Fruit fly (Drosophila melanogaster): ENCODE results near the gene ppk22.

ppk22 gene

dm6 chr3R:24813637-24814301, 45.8 kb downstream of the ppk22 start, which contains the start of the genes lili and CG34150:
Gene lili (minus strand): TSS chr3R:24814012.
Gene CG34150 (plus strand): TSS chr3R:24814262.
- TF ChIP-seq CG8301 (tag; optimal IDR thresholded peaks at IDR 0.05) (no peak), EcR (GFP tag; optimal IDR thresholded peaks at IDR 0.05) (peak; percentile 22), fd96Ca (GFP tag; IDR thresholded peaks at IDR 0.05) (no peak), CG8159 (tag; optimal IDR thresholded peaks at IDR 0.05) (no peak), rn (GFP tag; IDR thresholded peaks at IDR 0.05) (no peak), Pif1A (GFP tag; optimal IDR thresholded peaks at IDR 0.05) (no peak), Ets98B (GFP tag; IDR thresholded peaks at IDR 0.05) (peak; percentile 38; the same call in 1 of the 2 replicates), CG10348 (GFP tag; IDR thresholded peaks at IDR 0.05) (no peak), CG34367 (tag; optimal IDR thresholded peaks at IDR 0.05) (no peak), D1 (tag; optimal IDR thresholded peaks at IDR 0.05) (no peak), Snoo (tag; optimal IDR thresholded peaks at IDR 0.05) (peak; percentile 31), CG15710 (tag; optimal IDR thresholded peaks at IDR 0.05) (peak; percentile 60), gl (tag; optimal IDR thresholded peaks at IDR 0.05) (no peak), CG4496 (GFP tag; IDR thresholded peaks at IDR 0.05) (peak; percentile 79), Pif1B (GFP tag; optimal IDR thresholded peaks at IDR 0.05) (no peak), CG13204 (GFP tag; optimal IDR thresholded peaks at IDR 0.05) (no peak), CG9948 (tag; optimal IDR thresholded peaks at IDR 0.05) (peak; percentile 38), CG32121 (GFP tag; IDR thresholded peaks at IDR 0.05) (peak; percentile 28; the same call in 1 of the 2 replicates), CG12605 (GFP tag; IDR thresholded peaks at IDR 0.05) (peak; percentile 27), CG14655 (GFP tag; optimal IDR thresholded peaks at IDR 0.05) (no peak), CG17806 (tag; optimal IDR thresholded peaks at IDR 0.05) (peak; percentile 39)

- TF ChIP-seq CG13204 (GFP tag; optimal IDR thresholded peaks at IDR 0.05), result no peak
- TF ChIP-seq CG12605 (GFP tag; IDR thresholded peaks at IDR 0.05), result peak; percentile 64
- no peak for TF ChIP-seq CG8159 (tag; optimal IDR thresholded peaks at IDR 0.05)
- no peak for TF ChIP-seq Pif1A (GFP tag; optimal IDR thresholded peaks at IDR 0.05)
These were observed 46.5 kb downstream of the ppk22 start for dm6 chr3R:24812987-24813636.

- TF ChIP-seq Pif1B (GFP tag; optimal IDR thresholded peaks at IDR 0.05), result no peak
These were observed 47.2 kb downstream of the ppk22 start for dm6 chr3R:24812394-24812793.

- TF ChIP-seq Pif1B (GFP tag; optimal IDR thresholded peaks at IDR 0.05), result peak; percentile 93
- TF ChIP-seq fd96Ca (GFP tag; IDR thresholded peaks at IDR 0.05), result peak; percentile 98
- TF ChIP-seq CG32121 (GFP tag; IDR thresholded peaks at IDR 0.05), result peak; percentile 93
- peak; percentile 95 for TF ChIP-seq CG8301 (tag; optimal IDR thresholded peaks at IDR 0.05)
- peak; percentile 92 for TF ChIP-seq CG17806 (tag; optimal IDR thresholded peaks at IDR 0.05)
- TF ChIP-seq rn (GFP tag; IDR thresholded peaks at IDR 0.05), result peak; percentile 89
- peak; percentile 88 for TF ChIP-seq CG9948 (tag; optimal IDR thresholded peaks at IDR 0.05)
- peak; percentile 88 for TF ChIP-seq CG8159 (tag; optimal IDR thresholded peaks at IDR 0.05)
- peak; percentile 85 for TF ChIP-seq CG10348 (GFP tag; IDR thresholded peaks at IDR 0.05)
- no peak for TF ChIP-seq D1 (tag; optimal IDR thresholded peaks at IDR 0.05)
- TF ChIP-seq CG15710 (tag; optimal IDR thresholded peaks at IDR 0.05), result peak; percentile 90
- TF ChIP-seq gl (tag; optimal IDR thresholded peaks at IDR 0.05), result peak; percentile 85
- TF ChIP-seq EcR (GFP tag; optimal IDR thresholded peaks at IDR 0.05), result peak; percentile 95
- TF ChIP-seq Pif1A (GFP tag; optimal IDR thresholded peaks at IDR 0.05), result peak; percentile 93
- TF ChIP-seq CG4496 (GFP tag; IDR thresholded peaks at IDR 0.05), result peak; percentile 98
- peak; percentile 97 for TF ChIP-seq Ets98B (GFP tag; IDR thresholded peaks at IDR 0.05)
- peak; percentile 96 for TF ChIP-seq CG14655 (GFP tag; optimal IDR thresholded peaks at IDR 0.05)
- peak; percentile 92 for TF ChIP-seq CG34367 (tag; optimal IDR thresholded peaks at IDR 0.05)
- peak; percentile 69 for TF ChIP-seq Snoo (tag; optimal IDR thresholded peaks at IDR 0.05)
- no peak for TF ChIP-seq CG13204 (GFP tag; optimal IDR thresholded peaks at IDR 0.05)
- peak; percentile 94 for TF ChIP-seq CG12605 (GFP tag; IDR thresholded peaks at IDR 0.05)
These were observed 48.6 kb downstream of the ppk22 start for dm6 chr3R:24810844-24811625.

- TF ChIP-seq CG9948 (tag; optimal IDR thresholded peaks at IDR 0.05) (no peak), CG34367 (tag; optimal IDR thresholded peaks at IDR 0.05) (no peak), rn (GFP tag; IDR thresholded peaks at IDR 0.05) (no peak), fd96Ca (GFP tag; IDR thresholded peaks at IDR 0.05) (no peak), Pif1B (GFP tag; optimal IDR thresholded peaks at IDR 0.05) (no peak), CG8301 (tag; optimal IDR thresholded peaks at IDR 0.05) (no peak), Pif1A (GFP tag; optimal IDR thresholded peaks at IDR 0.05) (no peak), gl (tag; optimal IDR thresholded peaks at IDR 0.05) (no peak), EcR (GFP tag; optimal IDR thresholded peaks at IDR 0.05) (no peak), CG10348 (GFP tag; IDR thresholded peaks at IDR 0.05) (no peak), CG15710 (tag; optimal IDR thresholded peaks at IDR 0.05) (no peak), CG8159 (tag; optimal IDR thresholded peaks at IDR 0.05) (no peak), CG4496 (GFP tag; IDR thresholded peaks at IDR 0.05) (no peak), D1 (tag; optimal IDR thresholded peaks at IDR 0.05) (no peak), CG17806 (tag; optimal IDR thresholded peaks at IDR 0.05) (no peak), CG14655 (GFP tag; optimal IDR thresholded peaks at IDR 0.05) (no peak), CG32121 (GFP tag; IDR thresholded peaks at IDR 0.05) (no peak), CG13204 (GFP tag; optimal IDR thresholded peaks at IDR 0.05) (no peak)
These were observed 49.9 kb downstream of the ppk22 start for dm6 chr3R:24809576-24810279.
